Fruit fly (Drosophila melanogaster) whole organism, embryonic: ENCODE measurements around the gene numb.
A peak's percentile ranks its signal among the peaks of the same experiment; 100 is the strongest.

Experiments
- Ada2b ChIP-seq: fragments of 200-800 bp; sonication (Bioruptor generic); IDR thresholded peaks from 2 replicates; pipeline ENCODE4 v1.3.6; 2022; ENCODE audit warnings: missing biosample characterization, missing genetic modification characterization
- Asciz ChIP-seq: fragments of 200-800 bp; sonication (Bioruptor generic); optimal IDR thresholded peaks from 2 replicates; lab custom pipeline; 2017; ENCODE audit warnings: missing biosample characterization, mild to moderate bottlenecking, missing genetic modification characterization, missing genetic modification reagents
- BEAF-32 ChIP-seq: fragments of 200-800 bp; sonication (Bioruptor generic); optimal IDR thresholded peaks from 3 replicates; lab custom pipeline; 2017; ENCODE audit warnings: missing biosample characterization, missing genetic modification characterization, mild to moderate bottlenecking, moderate library complexity, missing genetic modification reagents
- CG10979 ChIP-seq: fragments of 200-800 bp; sonication (Bioruptor generic); optimal IDR thresholded peaks from 2 replicates; lab custom pipeline; 2018; ENCODE audit warnings: missing biosample characterization, mild to moderate bottlenecking, missing genetic modification characterization, moderate library complexity
- CG11504 ChIP-seq: fragments of 200-800 bp; sonication (Bioruptor generic); optimal IDR thresholded peaks from 3 replicates; lab custom pipeline; 2019; ENCODE audit warnings: missing biosample characterization, mild to moderate bottlenecking, missing genetic modification characterization, moderate library complexity
- CG11695 ChIP-seq: fragments of 200-800 bp; sonication (Bioruptor generic); IDR thresholded peaks from 3 replicates; pipeline ENCODE4 v1.3.6; 2022; ENCODE audit warnings: missing biosample characterization, missing genetic modification characterization
- CG12219 ChIP-seq: fragments of 200-800 bp; sonication (Bioruptor generic); optimal IDR thresholded peaks from 3 replicates; lab custom pipeline; 2018; ENCODE audit warnings: missing biosample characterization, mild to moderate bottlenecking, missing genetic modification characterization
- CG12236 ChIP-seq: fragments of 200-800 bp; sonication (Bioruptor generic); optimal IDR thresholded peaks from 2 replicates; lab custom pipeline; 2016; ENCODE audit warnings: missing biosample characterization, missing genetic modification characterization
- CG13624 ChIP-seq: fragments of 200-800 bp; sonication (Bioruptor generic); optimal IDR thresholded peaks from 2 replicates; lab custom pipeline; 2016; ENCODE audit warnings: missing biosample characterization, missing genetic modification characterization
- CG14014 ChIP-seq: fragments of 200-800 bp; sonication (Bioruptor generic); IDR thresholded peaks from 2 replicates; pipeline ENCODE4 v1.3.6; 2022; ENCODE audit warnings: missing biosample characterization, missing genetic modification characterization
- CG14860 ChIP-seq: fragments of 200-800 bp; sonication (Bioruptor generic); IDR thresholded peaks from 3 replicates; pipeline ENCODE4 v1.3.6; 2022; ENCODE audit warnings: missing biosample characterization, missing genetic modification characterization; ENCODE audit not compliant: partially characterized antibody
- CG15269 ChIP-seq: fragments of 200-800 bp; sonication (Bioruptor generic); optimal IDR thresholded peaks from 2 replicates; lab custom pipeline; 2018; ENCODE audit warnings: missing biosample characterization, mild to moderate bottlenecking, missing genetic modification characterization, moderate library complexity
- CG1603 ChIP-seq: fragments of 200-800 bp; sonication (Bioruptor generic); optimal IDR thresholded peaks from 2 replicates; lab custom pipeline; 2019; ENCODE audit warnings: missing biosample characterization, mild to moderate bottlenecking, missing genetic modification characterization, moderate library complexity
- CG17186 ChIP-seq: fragments of 200-800 bp; sonication (Bioruptor generic); optimal IDR thresholded peaks from 3 replicates; lab custom pipeline; 2017; ENCODE audit warnings: missing biosample characterization, missing genetic modification reagents, missing genetic modification characterization
- CG17912 ChIP-seq: fragments of 200-800 bp; sonication (Bioruptor generic); optimal IDR thresholded peaks from 2 replicates; lab custom pipeline; 2018; ENCODE audit warnings: missing biosample characterization, mild to moderate bottlenecking, missing genetic modification characterization
- CG1792 ChIP-seq: fragments of 200-800 bp; sonication (Bioruptor generic); optimal IDR thresholded peaks from 2 replicates; lab custom pipeline; 2016; ENCODE audit warnings: missing biosample characterization, missing genetic modification characterization
- CG18011 ChIP-seq: fragments of 200-800 bp; sonication (Bioruptor generic); optimal IDR thresholded peaks from 2 replicates; lab custom pipeline; 2017; ENCODE audit warnings: missing biosample characterization, missing genetic modification characterization, mild to moderate bottlenecking, moderate library complexity, missing genotype
- CG2120 ChIP-seq: fragments of 200-800 bp; sonication (Bioruptor generic); optimal IDR thresholded peaks from 3 replicates; lab custom pipeline; 2016; ENCODE audit warnings: missing biosample characterization, missing genetic modification characterization
- CG33557 ChIP-seq: fragments of 200-800 bp; sonication (Bioruptor generic); optimal IDR thresholded peaks from 2 replicates; lab custom pipeline; 2019; ENCODE audit warnings: missing biosample characterization, mild to moderate bottlenecking, missing genetic modification characterization, moderate library complexity
- CG3726 ChIP-seq: fragments of 200-800 bp; sonication (Bioruptor generic); IDR thresholded peaks from 3 replicates; pipeline ENCODE4, ENCODE4 v1.3.6; 2022; ENCODE audit warnings: missing biosample characterization, missing genetic modification characterization
- CG5953 ChIP-seq: fragments of 200-800 bp; sonication (Bioruptor generic); IDR thresholded peaks from 2 replicates; pipeline ENCODE4 v1.3.6; 2022; ENCODE audit warnings: missing biosample characterization, missing genetic modification characterization
- CG7372 ChIP-seq: fragments of 200-800 bp; sonication (Bioruptor generic); IDR thresholded peaks from 2 replicates; pipeline ENCODE4 v1.3.6; 2022; ENCODE audit warnings: missing biosample characterization, missing genetic modification characterization
- CG8290 ChIP-seq, 3 experiments: fragments of 200-800 bp; sonication (Bioruptor generic); optimal IDR thresholded peaks; 2 replicates each; lab custom pipeline; 2016 to 2019; ENCODE audit warnings: missing biosample characterization in 3 of 3, missing genetic modification characterization in 3 of 3, mild to moderate bottlenecking in 2 of 3, moderate library complexity in 1 of 3
- CG9727 ChIP-seq: fragments of 200-800 bp; sonication (Bioruptor generic); optimal IDR thresholded peaks from 3 replicates; lab custom pipeline; 2017; ENCODE audit warnings: missing biosample characterization, mild to moderate bottlenecking, missing genetic modification characterization
- CG9817 ChIP-seq: fragments of 200-800 bp; sonication (Bioruptor generic); optimal IDR thresholded peaks from 2 replicates; lab custom pipeline; 2018; ENCODE audit warnings: missing biosample characterization, mild to moderate bottlenecking, missing genetic modification characterization, moderate library complexity
- CG9932 ChIP-seq: fragments of 200-800 bp; sonication (Bioruptor generic); IDR thresholded peaks from 2 replicates; pipeline ENCODE4 v1.3.6; 2022; ENCODE audit warnings: missing biosample characterization, missing genetic modification characterization
- CrebB ChIP-seq: fragments of 200-800 bp; sonication (Bioruptor generic); optimal IDR thresholded peaks from 3 replicates; lab custom pipeline; 2018; ENCODE audit warnings: missing biosample characterization, mild to moderate bottlenecking, missing genetic modification characterization
- D19A ChIP-seq: fragments of 200-800 bp; optimal IDR thresholded peaks from 3 replicates; lab custom pipeline; 2019; ENCODE audit warnings: missing biosample characterization, mild to moderate bottlenecking, missing genetic modification characterization, moderate library complexity
- Ets65A ChIP-seq: fragments of 200-800 bp; sonication (Bioruptor generic); peaks from one replicate; lab custom pipeline; 2016; ENCODE audit warnings: missing biosample characterization, missing genetic modification characterization
- Fer3 ChIP-seq: fragments of 200-800 bp; sonication (Bioruptor generic); optimal IDR thresholded peaks from 2 replicates; lab custom pipeline; 2018; ENCODE audit warnings: missing biosample characterization, mild to moderate bottlenecking, missing genetic modification characterization, moderate library complexity
- Gsc ChIP-seq: fragments of 200-800 bp; sonication (Bioruptor generic); IDR thresholded peaks from 2 replicates; pipeline ENCODE4 v1.3.6; 2022; ENCODE audit warnings: missing biosample characterization, missing genetic modification characterization
- Hr51 ChIP-seq, 2 experiments: fragments of 200-800 bp; sonication (Bioruptor generic); optimal IDR thresholded peaks; 2 replicates in 1 of 2; 3 replicates in 1 of 2; lab custom pipeline; 2016 to 2018; ENCODE audit warnings: missing biosample characterization in 2 of 2, missing genetic modification characterization in 2 of 2, mild to moderate bottlenecking in 1 of 2, moderate library complexity in 1 of 2
- Med ChIP-seq: fragments of 200-800 bp; sonication (Bioruptor generic); peaks from one replicate; lab custom pipeline; 2016; ENCODE audit warnings: missing biosample characterization, missing genetic modification characterization, mild to moderate bottlenecking, inconsistent platforms, moderate library complexity
- NC2α ChIP-seq: fragments of 200-800 bp; sonication (Bioruptor generic); optimal IDR thresholded peaks from 2 replicates; lab custom pipeline; 2016; ENCODE audit warnings: missing biosample characterization, missing genetic modification characterization
- NK7.1 ChIP-seq: fragments of 200-800 bp; sonication (Bioruptor generic); optimal IDR thresholded peaks from 3 replicates; lab custom pipeline; 2016; ENCODE audit warnings: missing biosample characterization, missing genetic modification characterization
- Rfx ChIP-seq: fragments of 200-800 bp; sonication (Bioruptor generic); IDR thresholded peaks from 2 replicates; pipeline ENCODE4 v1.3.6; 2022; ENCODE audit warnings: missing biosample characterization, missing genetic modification characterization
- Tbp ChIP-seq: fragments of >200 bp; optimal IDR thresholded peaks from 2 replicates; lab custom pipeline; 2018; ENCODE audit warnings: missing biosample characterization, missing genetic modification characterization
- croc ChIP-seq: fragments of 200-800 bp; sonication (Bioruptor generic); conservative IDR thresholded peaks from 3 replicates; pipeline ENCODE4 v1.3.6; 2022; ENCODE audit warnings: missing biosample characterization, missing genetic modification characterization
- cwo ChIP-seq: fragments of 200-800 bp; sonication (Bioruptor generic); optimal IDR thresholded peaks from 3 replicates; lab custom pipeline; 2017; ENCODE audit warnings: missing biosample characterization, missing genetic modification characterization, mild to moderate bottlenecking, moderate library complexity, missing genetic modification reagents
- fd64A ChIP-seq: fragments of 200-800 bp; sonication (Bioruptor generic); optimal IDR thresholded peaks from 3 replicates; lab custom pipeline; 2018; ENCODE audit warnings: missing biosample characterization, mild to moderate bottlenecking, missing genetic modification characterization
- gem ChIP-seq: fragments of 200-800 bp; sonication (Bioruptor generic); optimal IDR thresholded peaks from 2 replicates; lab custom pipeline; 2019; ENCODE audit warnings: missing biosample characterization, mild to moderate bottlenecking, missing genetic modification characterization, moderate library complexity
- ind ChIP-seq: fragments of 200-800 bp; sonication (Bioruptor generic); optimal IDR thresholded peaks from 3 replicates; lab custom pipeline; 2016; ENCODE audit warnings: missing biosample characterization, missing genetic modification characterization
- lab ChIP-seq: fragments of 200-800 bp; sonication (Bioruptor generic); optimal IDR thresholded peaks from 3 replicates; lab custom pipeline; 2017; ENCODE audit warnings: missing biosample characterization, missing genetic modification characterization, mild to moderate bottlenecking, moderate library complexity, missing genetic modification reagents
- lmd ChIP-seq: fragments of 200-800 bp; sonication (Bioruptor generic); IDR thresholded peaks from 2 replicates; pipeline ENCODE4 v1.3.6; 2022; ENCODE audit warnings: missing biosample characterization, missing genetic modification characterization
- phol ChIP-seq: fragments of 200-800 bp; sonication (Bioruptor generic); optimal IDR thresholded peaks from 3 replicates; lab custom pipeline; 2018; ENCODE audit warnings: missing biosample characterization, mild to moderate bottlenecking, missing genetic modification characterization, moderate library complexity
- prd ChIP-seq, 3 experiments: fragments of >200 bp in 2 of 3; fragments of 200-800 bp in 1 of 3; sonication (Bioruptor generic) in 1 of 3; optimal IDR thresholded peaks in 2 of 3; IDR thresholded peaks in 1 of 3; 2 replicates in 2 of 3; 3 replicates in 1 of 3; pipeline versions ENCODE4 v1.3.6 to Lab custom; 2017 to 2022; ENCODE audit warnings: missing biosample characterization in 1 of 3, missing genetic modification characterization in 1 of 3
- row ChIP-seq: fragments of 200-800 bp; sonication (Bioruptor generic); IDR thresholded peaks from 3 replicates; pipeline ENCODE4 v1.3.6; 2022; ENCODE audit warnings: missing biosample characterization, missing genetic modification characterization
- slbo ChIP-seq: fragments of 200-800 bp; sonication (Bioruptor generic); IDR thresholded peaks from 2 replicates; pipeline ENCODE4 v1.3.6; 2022; ENCODE audit warnings: missing biosample characterization, missing genetic modification characterization
- sob ChIP-seq: fragments of 200-800 bp; sonication (Bioruptor generic); IDR thresholded peaks from 2 replicates; pipeline ENCODE4 v1.3.6; 2022; ENCODE audit warnings: missing biosample characterization, missing genetic modification characterization

numb gene

dm6 chr2L:9436504-9436903 is 765 bp upstream of the numb start, which contains the start of gene RpS28-like:
TSS of gene RpS28-like (plus strand) at chr2L:9436804.
- TF ChIP-seq CG12236 (no peak), CG13624 (GFP tag; lab: Kevin White, UChicago) (no peak), CG33557 (no peak), NC2α (no peak), BEAF-32 (GFP tag; lab: Kevin White, UChicago) (no peak), fd64A (no peak), CG10979 (no peak), cwo (no peak), CrebB (tag; lab: Kevin White, UChicago) (no peak), Tbp (GFP tag; lab: Kevin White, UChicago) (no peak), Asciz (GFP tag; lab: Kevin White, UChicago) (no peak), CG17186 (GFP tag; lab: Kevin White, UChicago) (no peak), CG12219 (no peak), NK7.1 (GFP tag; lab: Kevin White, UChicago) (no peak)

DNA sequence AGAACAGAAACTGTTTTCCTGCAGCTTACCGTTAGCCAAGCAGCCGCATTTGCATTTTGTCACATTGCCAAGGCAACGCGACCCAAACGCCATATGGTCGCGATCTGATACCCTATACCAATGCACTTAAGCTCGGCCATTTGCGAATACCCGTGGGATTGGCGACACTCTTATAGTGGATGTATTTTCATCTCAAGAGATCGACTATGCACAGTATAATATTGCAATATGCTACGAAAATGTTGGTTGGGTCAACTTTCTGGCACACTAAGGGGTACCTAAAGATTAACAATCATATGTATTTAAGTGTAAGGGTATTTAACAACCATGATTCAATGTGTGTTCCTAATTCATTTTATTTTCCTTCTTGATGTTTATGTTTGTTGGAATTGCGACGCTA is 958 bp downstream of the numb start:
- TF ChIP-seq CG17912 (GFP tag; lab: Kevin White, UChicago) (no peak), CG15269 (tag; lab: Kevin White, UChicago) (peak; percentile 5), CG11695 (0 out of 3 replicates have a peak, but pooled peaks have one; percentile 12), ind (peak; percentile 0), CG14014 (GFP tag; lab: Robert Waterston, UW) (0 out of 2 replicates have a peak, but pooled peaks have one; percentile 14), CG9817 (no peak), Gsc (GFP tag; lab: Robert Waterston, UW) (no peak), CG7372 (0 out of 2 replicates have a peak, but pooled peaks have one; percentile 20), Rfx (GFP tag; lab: Robert Waterston, UW) (peak; percentile 55), lab (peak; percentile 14), CG5953 (no peak), CG1792 (GFP tag; lab: Kevin White, UChicago) (no peak), CG11504 (tag; lab: Kevin White, UChicago) (no peak), D19A (tag; lab: Kevin White, UChicago) (peak; percentile 86), CG2120 (GFP tag; lab: Kevin White, UChicago) (peak; percentile 17), CG3726 (GFP tag; lab: Robert Waterston, UW) (0 out of 3 replicates have a peak, but pooled peaks have one; percentile 52), gem (tag; lab: Kevin White, UChicago) (peak; percentile 31), phol (tag; lab: Kevin White, UChicago) (peak; percentile 2), row (GFP tag; lab: Robert Waterston, UW) (peak; percentile 53), CG9932 (GFP tag; lab: Robert Waterston, UW) (peak; percentile 14; the same call in 1 of the 2 replicates), croc (GFP tag; lab: Robert Waterston, UW) (no peak), Fer3 (tag; lab: Kevin White, UChicago) (no peak), CG9727 (GFP tag; lab: Kevin White, UChicago) (peak; percentile 0), CG1603 (peak; percentile 7), sob (GFP tag; lab: Robert Waterston, UW) (no peak), slbo (GFP tag; lab: Robert Waterston, UW) (peak; percentile 51), CG18011 (GFP tag; lab: Kevin White, UChicago) (no peak), CG14860 (GFP tag; lab: Robert Waterston, UW) (no peak), Ada2b (GFP tag; lab: Robert Waterston, UW) (peak; percentile 4; the same call in 1 of the 2 replicates), lmd (GFP tag; lab: Robert Waterston, UW) (0 out of 2 replicates have a peak, but pooled peaks have one; percentile 30), Ets65A (GFP tag; lab: Kevin White, UChicago) (peak; percentile 81), Hr51 (GFP tag; optimal IDR thresholded peaks at IDR 0.05; lab: Kevin White, UChicago) (peak in 1 of 2 experiments; percentile 6), Med (GFP tag; lab: Kevin White, UChicago) (peak; percentile 84), prd (optimal IDR thresholded peaks at IDR 0.05; lab: Kevin White, UChicago) (no peak), prd (GFP tag; IDR thresholded peaks at IDR 0.05; lab: Robert Waterston, UW) (0 out of 3 replicates have a peak, but pooled peaks have one; percentile 24), CG8290 (GFP tag; optimal IDR thresholded peaks at IDR 0.05; lab: Kevin White, UChicago) (no peak), CG8290 (tag; optimal IDR thresholded peaks at IDR 0.05; lab: Kevin White, UChicago) (peak in 1 of 2 experiments; percentile 40)
